Fruit fly (Drosophila melanogaster) whole organism, embryonic: Measurements from ENCODE around the gene CG9372.

Source experiments
- Ada2b ChIP-seq: fragments of 200-800 bp; sonication (Bioruptor generic); IDR thresholded peaks from 2 replicates; pipeline ENCODE4 v1.3.6; 2022; ENCODE audit warnings: missing biosample characterization, missing genetic modification characterization
- Awh ChIP-seq: fragments of 200-800 bp; sonication (Bioruptor generic); IDR thresholded peaks from 2 replicates; pipeline ENCODE4, ENCODE4 v1.3.6; 2022; ENCODE audit warnings: missing biosample characterization, missing genetic modification characterization
- CG1024 ChIP-seq: fragments of 200-800 bp; sonication (Bioruptor generic); IDR thresholded peaks from 2 replicates; pipeline ENCODE4 v1.3.6; 2022; ENCODE audit warnings: missing biosample characterization, missing genetic modification characterization
- CG10462 ChIP-seq: fragments of 200-800 bp; sonication (Bioruptor generic); optimal IDR thresholded peaks from 2 replicates; lab custom pipeline; 2016; ENCODE audit warnings: missing biosample characterization, missing genetic modification characterization
- CG12071 ChIP-seq: fragments of 200-800 bp; sonication (Bioruptor generic); optimal IDR thresholded peaks from 3 replicates; lab custom pipeline; 2018; ENCODE audit warnings: missing biosample characterization, mild to moderate bottlenecking, missing genetic modification characterization
- CG12391 ChIP-seq: fragments of 200-800 bp; sonication (Bioruptor generic); optimal IDR thresholded peaks from 3 replicates; lab custom pipeline; 2018; ENCODE audit warnings: missing biosample characterization, mild to moderate bottlenecking, missing genetic modification characterization, moderate library complexity
- CG14050 ChIP-seq: fragments of 200-800 bp; sonication (Bioruptor generic); IDR thresholded peaks from 3 replicates; pipeline ENCODE4 v1.3.6; 2022; ENCODE audit warnings: missing biosample characterization, missing genetic modification characterization
- CG14860 ChIP-seq: fragments of 200-800 bp; sonication (Bioruptor generic); IDR thresholded peaks from 3 replicates; pipeline ENCODE4 v1.3.6; 2022; ENCODE audit warnings: missing biosample characterization, missing genetic modification characterization; ENCODE audit not compliant: partially characterized antibody
- CG1602 ChIP-seq: fragments of 200-800 bp; sonication (Bioruptor generic); optimal IDR thresholded peaks from 3 replicates; lab custom pipeline; 2016; ENCODE audit warnings: missing biosample characterization, missing genetic modification characterization
- CG2678 ChIP-seq: fragments of 200-800 bp; sonication (Bioruptor generic); optimal IDR thresholded peaks from 3 replicates; lab custom pipeline; 2019; ENCODE audit warnings: missing biosample characterization, mild to moderate bottlenecking, missing genetic modification characterization, moderate library complexity
- CG2712 ChIP-seq: fragments of 200-800 bp; optimal IDR thresholded peaks from 3 replicates; lab custom pipeline; 2019; ENCODE audit warnings: missing biosample characterization, mild to moderate bottlenecking, missing genetic modification characterization, moderate library complexity
- CG3163 ChIP-seq: fragments of 200-800 bp; sonication (Bioruptor generic); optimal IDR thresholded peaks from 3 replicates; lab custom pipeline; 2016; ENCODE audit warnings: missing biosample characterization, missing genetic modification characterization
- CG33213 ChIP-seq: fragments of 200-800 bp; sonication (Bioruptor generic); optimal IDR thresholded peaks from 3 replicates; lab custom pipeline; 2016; ENCODE audit warnings: missing biosample characterization, missing genetic modification characterization
- CG34224 ChIP-seq: fragments of 200-800 bp; sonication (Bioruptor generic); IDR thresholded peaks from 3 replicates; pipeline ENCODE4 v1.3.6; 2022; ENCODE audit warnings: missing biosample characterization, missing genetic modification characterization; ENCODE audit not compliant: partially characterized antibody
- CG3838 ChIP-seq: fragments of 200-800 bp; sonication (Bioruptor generic); optimal IDR thresholded peaks from 3 replicates; lab custom pipeline; 2016; ENCODE audit warnings: missing biosample characterization, missing genetic modification characterization
- CG4820 ChIP-seq: fragments of 200-800 bp; sonication (Bioruptor generic); optimal IDR thresholded peaks from 3 replicates; lab custom pipeline; 2016; ENCODE audit warnings: missing biosample characterization, missing genetic modification characterization
- CG6175 ChIP-seq: fragments of 200-800 bp; sonication (Bioruptor generic); IDR thresholded peaks from 3 replicates; pipeline ENCODE4 v1.3.6; 2022; ENCODE audit warnings: missing biosample characterization, missing genetic modification characterization
- CG6254 ChIP-seq: fragments of 200-800 bp; sonication (Bioruptor generic); optimal IDR thresholded peaks from 3 replicates; lab custom pipeline; 2017; ENCODE audit warnings: mild to moderate bottlenecking, missing biosample characterization, missing genetic modification reagents, missing genetic modification characterization
- CG6854 ChIP-seq: fragments of 200-800 bp; sonication (Bioruptor generic); optimal IDR thresholded peaks from 3 replicates; lab custom pipeline; 2017; ENCODE audit warnings: missing biosample characterization, mild to moderate bottlenecking, missing genetic modification characterization
- CG7271 ChIP-seq: fragments of 200-800 bp; sonication (Bioruptor generic); optimal IDR thresholded peaks from 2 replicates; lab custom pipeline; 2018; ENCODE audit warnings: missing biosample characterization, mild to moderate bottlenecking, missing genetic modification characterization, moderate library complexity
- CG9215 ChIP-seq: fragments of 200-800 bp; sonication (Bioruptor generic); IDR thresholded peaks from 2 replicates; pipeline ENCODE4 v1.3.6; 2022; ENCODE audit warnings: missing biosample characterization, missing genetic modification characterization
- CG9797 ChIP-seq: fragments of 200-800 bp; sonication (Bioruptor generic); optimal IDR thresholded peaks from 3 replicates; lab custom pipeline; 2018; ENCODE audit warnings: missing biosample characterization, mild to moderate bottlenecking, missing genetic modification characterization
- D ChIP-seq, 2 experiments: fragments of 200-800 bp in 1 of 2; fragments of >200 bp in 1 of 2; sonication (Bioruptor generic) in 1 of 2; optimal IDR thresholded peaks; 2 replicates in 1 of 2; 3 replicates in 1 of 2; lab custom pipeline; 2017; ENCODE audit warnings: mild to moderate bottlenecking in 1 of 2, missing biosample characterization in 1 of 2, missing genetic modification characterization in 1 of 2, missing genetic modification reagents in 1 of 2
- Dfd ChIP-seq, 2 experiments: fragments of >200 bp; optimal IDR thresholded peaks; 2 replicates each; lab custom pipeline; 2017; ENCODE audit warnings: missing biosample characterization in 2 of 2, missing genetic modification characterization in 2 of 2
- Doc2 ChIP-seq: fragments of 200-800 bp; sonication (Bioruptor generic); IDR thresholded peaks from 2 replicates; pipeline ENCODE4 v1.3.6; 2022; ENCODE audit warnings: missing biosample characterization, missing genetic modification characterization
- GATAe ChIP-seq: fragments of 200-800 bp; sonication (Bioruptor generic); conservative IDR thresholded peaks from 2 replicates; pipeline ENCODE4 v1.3.6; 2022; ENCODE audit warnings: missing biosample characterization, missing genetic modification characterization
- Gug ChIP-seq: fragments of 200-800 bp; sonication (Bioruptor generic); IDR thresholded peaks from 4 replicates; pipeline ENCODE4 v1.3.6; 2022; ENCODE audit warnings: missing biosample characterization, missing genetic modification characterization
- H15 ChIP-seq: fragments of 200-800 bp; sonication (Bioruptor generic); IDR thresholded peaks from 3 replicates; pipeline ENCODE4 v1.3.6; 2022; ENCODE audit warnings: missing biosample characterization, missing genetic modification characterization
- H2.0 ChIP-seq: fragments of 200-800 bp; sonication (Bioruptor generic); IDR thresholded peaks from 2 replicates; pipeline ENCODE4 v1.3.6; 2022; ENCODE audit warnings: missing biosample characterization, missing genetic modification characterization
- Hand ChIP-seq: fragments of 200-800 bp; sonication (Bioruptor generic); optimal IDR thresholded peaks from 2 replicates; lab custom pipeline; 2017; ENCODE audit warnings: mild to moderate bottlenecking, missing biosample characterization, missing genetic modification reagents, missing genetic modification characterization
- MTF-1 ChIP-seq: fragments of 200-800 bp; sonication (Bioruptor generic); optimal IDR thresholded peaks from 2 replicates; lab custom pipeline; 2018; ENCODE audit warnings: missing biosample characterization, mild to moderate bottlenecking, missing genetic modification characterization, borderline replicate concordance
- NC2β ChIP-seq: fragments of 200-800 bp; sonication (Bioruptor generic); optimal IDR thresholded peaks from 2 replicates; lab custom pipeline; 2016; ENCODE audit warnings: missing biosample characterization, missing genetic modification characterization
- NfI ChIP-seq: fragments of 200-800 bp; sonication (Bioruptor generic); optimal IDR thresholded peaks from 3 replicates; lab custom pipeline; 2018; ENCODE audit warnings: missing biosample characterization, mild to moderate bottlenecking, missing genetic modification characterization, moderate library complexity
- Six4 ChIP-seq: fragments of 200-800 bp; sonication (Bioruptor generic); optimal IDR thresholded peaks from 2 replicates; lab custom pipeline; 2016; ENCODE audit warnings: missing biosample characterization, missing genetic modification characterization
- abd-A ChIP-seq: fragments of 200-800 bp; sonication (Bioruptor generic); optimal IDR thresholded peaks from 3 replicates; lab custom pipeline; 2019; ENCODE audit warnings: missing biosample characterization, mild to moderate bottlenecking, missing genetic modification characterization, moderate library complexity
- ato ChIP-seq: fragments of 200-800 bp; sonication (Bioruptor generic); IDR thresholded peaks from 2 replicates; pipeline ENCODE4 v1.3.6; 2022; ENCODE audit warnings: missing biosample characterization, missing genetic modification characterization; ENCODE audit not compliant: partially characterized antibody
- btn ChIP-seq: fragments of 200-800 bp; sonication (Bioruptor generic); optimal IDR thresholded peaks from 2 replicates; lab custom pipeline; 2016; ENCODE audit warnings: missing biosample characterization, missing genetic modification characterization
- croc ChIP-seq: fragments of 200-800 bp; sonication (Bioruptor generic); conservative IDR thresholded peaks from 3 replicates; pipeline ENCODE4 v1.3.6; 2022; ENCODE audit warnings: missing biosample characterization, missing genetic modification characterization
- danr ChIP-seq: fragments of 200-800 bp; sonication (Bioruptor generic); IDR thresholded peaks from 2 replicates; pipeline ENCODE4 v1.3.6; 2022; ENCODE audit warnings: missing biosample characterization, missing genetic modification characterization
- disco-r ChIP-seq: fragments of 200-800 bp; sonication (Bioruptor generic); optimal IDR thresholded peaks from 2 replicates; lab custom pipeline; 2016; ENCODE audit warnings: missing biosample characterization, missing genetic modification characterization
- exex ChIP-seq: fragments of 200-800 bp; sonication (Bioruptor generic); optimal IDR thresholded peaks from 4 replicates; lab custom pipeline; 2018; ENCODE audit warnings: missing biosample characterization, mild to moderate bottlenecking, missing genetic modification characterization, moderate library complexity
- eyg ChIP-seq: fragments of 200-800 bp; sonication (Bioruptor generic); optimal IDR thresholded peaks from 3 replicates; lab custom pipeline; 2016; ENCODE audit warnings: missing biosample characterization, missing genetic modification characterization
- gem ChIP-seq: fragments of 200-800 bp; sonication (Bioruptor generic); optimal IDR thresholded peaks from 2 replicates; lab custom pipeline; 2019; ENCODE audit warnings: missing biosample characterization, mild to moderate bottlenecking, missing genetic modification characterization, moderate library complexity
- hbn ChIP-seq: fragments of 200-800 bp; sonication (Bioruptor generic); IDR thresholded peaks from 2 replicates; pipeline ENCODE4 v1.3.6; 2022; ENCODE audit warnings: missing biosample characterization, missing genetic modification characterization; ENCODE audit not compliant: partially characterized antibody
- lbe ChIP-seq: fragments of 200-800 bp; sonication (Bioruptor generic); optimal IDR thresholded peaks from 2 replicates; lab custom pipeline; 2016; ENCODE audit warnings: missing biosample characterization, mild to moderate bottlenecking, missing genetic modification characterization
- mam ChIP-seq: fragments of 200-800 bp; sonication (Bioruptor generic); optimal IDR thresholded peaks from 3 replicates; lab custom pipeline; 2016; ENCODE audit warnings: missing biosample characterization, missing genetic modification characterization
- nerfin-1 ChIP-seq: fragments of 200-800 bp; sonication (Bioruptor generic); optimal IDR thresholded peaks from 3 replicates; lab custom pipeline; 2019; ENCODE audit warnings: missing biosample characterization, mild to moderate bottlenecking, missing genetic modification characterization, moderate library complexity
- pnt ChIP-seq: fragments of 200-800 bp; sonication (Bioruptor generic); optimal IDR thresholded peaks from 3 replicates; lab custom pipeline; 2016; ENCODE audit warnings: missing biosample characterization, missing genetic modification characterization
- sens ChIP-seq: fragments of 200-800 bp; sonication (Bioruptor generic); peaks from one replicate; lab custom pipeline; 2016; ENCODE audit warnings: missing biosample characterization, missing genetic modification characterization
- sima ChIP-seq: fragments of 200-800 bp; sonication (Bioruptor generic); optimal IDR thresholded peaks from 2 replicates; lab custom pipeline; 2016; ENCODE audit warnings: missing biosample characterization, missing genetic modification characterization

Gene CG9372

DNA sequence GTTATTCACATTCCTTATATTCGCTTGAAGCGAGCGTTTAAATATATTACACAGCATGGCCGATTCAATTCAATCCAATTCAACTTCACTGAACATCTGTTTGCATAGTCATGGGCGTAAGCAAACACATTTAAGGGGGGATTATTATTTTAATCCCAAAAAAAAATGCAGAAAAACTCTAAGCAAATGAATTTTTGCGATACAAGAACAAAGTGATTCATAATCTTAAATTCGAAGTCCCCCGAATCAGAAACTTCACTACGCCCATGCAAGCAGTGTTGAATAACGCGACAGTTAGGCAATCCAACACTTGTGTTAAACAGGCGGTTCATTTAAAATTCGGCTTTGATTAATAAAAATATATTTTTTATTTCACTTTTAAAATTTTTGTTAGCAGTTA lies 15.6 kb upstream of the CG9372 start, which contains the start of gene CG14100 (continued):
- TF ChIP-seq btn (GFP tag; lab: Kevin White, UChicago) (peak; percentile 100), mam (GFP tag; lab: Kevin White, UChicago) (peak; percentile 100), CG12391 (tag; lab: Kevin White, UChicago) (peak; percentile 100), MTF-1 (peak; percentile 100), croc (GFP tag; lab: Robert Waterston, UW) (peak; percentile 100), CG1024 (GFP tag; lab: Robert Waterston, UW) (peak; percentile 100), CG33213 (peak; percentile 100), gem (tag; lab: Kevin White, UChicago) (peak; percentile 100), danr (GFP tag; lab: Robert Waterston, UW) (peak; percentile 100), exex (tag; lab: Kevin White, UChicago) (peak; percentile 100), D (optimal IDR thresholded peaks at IDR 0.05; lab: Kevin White, UChicago) (no peak), D (GFP tag; optimal IDR thresholded peaks at IDR 0.05; lab: Kevin White, UChicago) (peak; percentile 100), NC2β (GFP tag; lab: Kevin White, UChicago) (peak; percentile 100), CG2712 (peak; percentile 100), sens (GFP tag; lab: Kevin White, UChicago) (peak; percentile 100), CG34224 (peak; percentile 49; the same call in 1 of the 3 replicates), CG3163 (peak; percentile 99), lbe (GFP tag; lab: Kevin White, UChicago) (peak; percentile 99), ato (GFP tag; lab: Robert Waterston, UW) (no peak), CG7271 (tag; lab: Kevin White, UChicago) (peak; percentile 100), CG3838 (peak; percentile 100), Ada2b (GFP tag; lab: Robert Waterston, UW) (peak; percentile 100), CG6254 (GFP tag; lab: Kevin White, UChicago) (peak; percentile 99), CG6175 (GFP tag; lab: Robert Waterston, UW) (peak; percentile 100), CG14050 (peak; percentile 100), eyg (peak; percentile 100), CG6854 (GFP tag; lab: Kevin White, UChicago) (peak; percentile 100), CG1602 (GFP tag; lab: Kevin White, UChicago) (peak; percentile 100), CG2678 (tag; lab: Kevin White, UChicago) (peak; percentile 100), sima (GFP tag; lab: Kevin White, UChicago) (peak; percentile 100), NfI (GFP tag; lab: Kevin White, UChicago) (peak; percentile 100), disco-r (GFP tag; lab: Kevin White, UChicago) (peak; percentile 100), CG12071 (GFP tag; lab: Kevin White, UChicago) (peak; percentile 100), CG9215 (GFP tag; lab: Robert Waterston, UW) (peak; percentile 100), CG10462 (GFP tag; lab: Kevin White, UChicago) (peak; percentile 100), CG14860 (GFP tag; lab: Robert Waterston, UW) (no peak), Six4 (peak; percentile 100), pnt (GFP tag; lab: Kevin White, UChicago) (peak; percentile 100), H2.0 (GFP tag; lab: Robert Waterston, UW) (peak; percentile 100), GATAe (GFP tag; lab: Robert Waterston, UW) (peak; percentile 100), H15 (GFP tag; lab: Robert Waterston, UW) (peak; percentile 100), hbn (GFP tag; lab: Robert Waterston, UW) (no peak), Doc2 (GFP tag; lab: Robert Waterston, UW) (peak; percentile 100), CG9797 (GFP tag; lab: Kevin White, UChicago) (peak; percentile 91), Awh (GFP tag; lab: Robert Waterston, UW) (peak; percentile 100), Gug (GFP tag; lab: Robert Waterston, UW) (peak; percentile 100), CG4820 (GFP tag; lab: Kevin White, UChicago) (peak; percentile 100), nerfin-1 (tag; lab: Kevin White, UChicago) (peak; percentile 100), Hand (GFP tag; lab: Kevin White, UChicago) (peak; percentile 100), Dfd (GFP tag; optimal IDR thresholded peaks at IDR 0.05; lab: Kevin White, UChicago) (peak in 1 of 2 experiments; percentile 94), abd-A (tag; lab: Kevin White, UChicago) (peak; percentile 99)
